Fruit fly (Drosophila melanogaster) whole organism, adult: ENCODE data around the gene numb.

Source experiments
- CG12768 ChIP-seq: fragments of 200-800 bp; sonication (Bioruptor generic); optimal IDR thresholded peaks from 2 replicates; lab custom pipeline; 2017; ENCODE audit warnings: missing biosample characterization, missing genetic modification characterization, mild to moderate bottlenecking, moderate library complexity, missing genetic modification reagents
- CG14711 ChIP-seq: fragments of 200-800 bp; sonication (Bioruptor generic); optimal IDR thresholded peaks from 2 replicates; lab custom pipeline; 2018; ENCODE audit warnings: missing biosample characterization, mild to moderate bottlenecking, missing genetic modification characterization, moderate library complexity
- CG1620 ChIP-seq: fragments of 200-800 bp; sonication (Bioruptor generic); optimal IDR thresholded peaks from 2 replicates; lab custom pipeline; 2016; ENCODE audit warnings: missing biosample characterization, missing genetic modification characterization
- CG5204 ChIP-seq: fragments of 200-800 bp; sonication (Bioruptor generic); optimal IDR thresholded peaks from 2 replicates; lab custom pipeline; 2016; ENCODE audit warnings: missing biosample characterization, missing genetic modification characterization
- CG7045 ChIP-seq: fragments of 200-800 bp; sonication (Bioruptor generic); optimal IDR thresholded peaks from 2 replicates; lab custom pipeline; 2017; ENCODE audit warnings: missing biosample characterization, mild to moderate bottlenecking, missing genetic modification characterization
- CG7101 ChIP-seq: fragments of 200-800 bp; sonication (Bioruptor generic); optimal IDR thresholded peaks from 2 replicates; lab custom pipeline; 2018; ENCODE audit warnings: missing biosample characterization, mild to moderate bottlenecking, missing genetic modification characterization, moderate library complexity
- Crg-1 ChIP-seq: fragments of 200-800 bp; sonication (Bioruptor generic); optimal IDR thresholded peaks from 2 replicates; lab custom pipeline; 2016; ENCODE audit warnings: missing biosample characterization, missing genetic modification characterization
- Hr96 ChIP-seq: fragments of 200-800 bp; sonication (Bioruptor generic); optimal IDR thresholded peaks from 2 replicates; lab custom pipeline; 2016; ENCODE audit warnings: missing biosample characterization, missing genetic modification characterization
- cnc ChIP-seq, 2 experiments: fragments of >200 bp; optimal IDR thresholded peaks; 2 replicates each; lab custom pipeline; 2017
- kay ChIP-seq: fragments of 200-800 bp; sonication (Bioruptor generic); peaks from one replicate; lab custom pipeline; 2016; ENCODE audit warnings: missing biosample characterization, missing genetic modification characterization, borderline replicate concordance
- pad ChIP-seq: fragments of 200-800 bp; sonication (Bioruptor generic); optimal IDR thresholded peaks from 3 replicates; lab custom pipeline; 2017; ENCODE audit warnings: missing biosample characterization, missing genetic modification characterization, mild to moderate bottlenecking, moderate library complexity, missing genetic modification reagents
- tj ChIP-seq: fragments of 200-800 bp; sonication (Bioruptor generic); optimal IDR thresholded peaks from 3 replicates; lab custom pipeline; 2017; ENCODE audit warnings: missing biosample characterization, mild to moderate bottlenecking, missing genetic modification characterization, moderate library complexity
- toe ChIP-seq: fragments of 200-800 bp; sonication (Bioruptor generic); optimal IDR thresholded peaks from 2 replicates; lab custom pipeline; 2016; ENCODE audit warnings: missing biosample characterization, missing genetic modification characterization

DNA sequence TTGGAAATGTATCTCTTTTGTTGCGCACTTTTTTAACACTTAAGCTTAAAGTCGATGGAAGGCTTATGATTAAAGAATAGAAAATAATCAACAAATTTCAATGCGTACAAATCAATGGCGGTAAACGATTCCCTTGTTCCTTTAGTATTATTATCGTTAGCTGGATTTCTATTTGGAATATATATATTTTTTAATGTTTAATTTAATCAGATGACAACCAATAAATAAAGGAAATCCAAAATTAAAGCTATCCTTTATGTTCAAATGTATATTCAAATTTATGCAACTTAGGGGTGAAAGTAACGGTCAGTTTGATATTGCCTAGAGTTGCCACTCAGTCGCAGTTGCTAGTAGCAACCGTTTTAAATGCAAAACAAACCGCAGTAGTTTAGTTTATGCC, 2.2 kb upstream of the numb start, which contains the start of gene CG3769:
- no peak for TF ChIP-seq pad (GFP tag; lab: Kevin White, UChicago)
- no peak for TF ChIP-seq CG5204 (GFP tag; lab: Kevin White, UChicago)
- TF ChIP-seq cnc (optimal IDR thresholded peaks at IDR 0.05; lab: Kevin White, UChicago): no peak
- no peak for TF ChIP-seq tj (GFP tag; lab: Kevin White, UChicago)
- no peak for TF ChIP-seq Hr96 (GFP tag; lab: Kevin White, UChicago)
- peak; percentile 15 for TF ChIP-seq kay (GFP tag; lab: Kevin White, UChicago)
- TF ChIP-seq CG7101 (tag; lab: Kevin White, UChicago): no peak
- no peak for TF ChIP-seq CG12768 (GFP tag; lab: Kevin White, UChicago)
- TF ChIP-seq toe (GFP tag; lab: Kevin White, UChicago): no peak
- TF ChIP-seq Crg-1 (GFP tag; lab: Kevin White, UChicago): no peak
- no peak for TF ChIP-seq CG14711 (tag; lab: Kevin White, UChicago)
- no peak for TF ChIP-seq CG7045 (GFP tag; lab: Kevin White, UChicago)
- TF ChIP-seq CG1620 (GFP tag; lab: Kevin White, UChicago): no peak
